Fruit fly (Drosophila melanogaster): ENCODE results near the gene CG18170.

The CG18170 gene

DNA sequence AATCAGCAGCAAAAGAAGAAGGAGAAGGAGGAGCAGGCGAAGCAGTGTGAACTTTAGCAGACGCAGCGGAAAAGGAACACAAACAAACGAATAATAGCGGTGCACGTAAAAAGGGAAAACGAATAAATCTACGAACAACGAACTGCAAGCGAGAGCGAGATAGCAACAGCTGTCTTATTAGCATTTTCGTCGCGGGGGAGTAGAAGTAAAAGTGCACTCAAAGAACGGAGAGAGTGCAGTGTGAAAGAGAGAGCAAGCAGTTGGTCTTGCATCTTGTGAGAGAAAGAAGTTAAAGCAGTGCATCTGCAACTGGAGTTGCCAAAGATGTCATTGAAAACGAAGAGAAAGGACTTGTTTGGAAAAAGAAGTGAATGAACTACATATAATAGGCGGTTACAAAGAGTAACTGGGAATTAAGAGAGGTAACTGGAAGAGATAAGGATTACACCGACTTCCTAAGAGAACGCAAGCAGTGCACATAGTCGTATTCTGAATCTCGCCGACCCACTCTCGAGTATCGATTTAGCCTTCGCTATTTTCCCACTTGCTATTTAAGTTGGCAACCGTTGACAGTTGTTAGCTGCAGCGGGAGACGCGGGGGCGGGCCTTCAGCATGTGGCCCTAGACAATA is 9.8 kb upstream of the CG18170 start (continued):
- TF ChIP-seq CG6175 (GFP tag; IDR thresholded peaks at IDR 0.05) (no peak), CG7556 (GFP tag; optimal IDR thresholded peaks at IDR 0.05) (no peak), CG10147 (GFP tag; optimal IDR thresholded peaks at IDR 0.05) (no peak), TFAM (GFP tag; optimal IDR thresholded peaks at IDR 0.05) (no peak), NFAT (GFP tag; IDR thresholded peaks at IDR 0.05) (no peak), mam (GFP tag; optimal IDR thresholded peaks at IDR 0.05) (no peak), CG10959 (GFP tag; IDR thresholded peaks at IDR 0.05) (no peak), wdn (GFP tag; IDR thresholded peaks at IDR 0.05) (no peak), repo (GFP tag; optimal IDR thresholded peaks at IDR 0.05) (no peak), CG2129 (GFP tag; IDR thresholded peaks at IDR 0.05; ENCODE audit: partially characterized antibody) (no peak), CG30403 (GFP tag; optimal IDR thresholded peaks at IDR 0.05) (no peak), Dip2 (GFP tag; IDR thresholded peaks at IDR 0.05) (no peak), Rx (GFP tag; IDR thresholded peaks at IDR 0.05) (no peak), Doc3 (GFP tag; IDR thresholded peaks at IDR 0.05; ENCODE audit: partially characterized antibody) (no peak), shn (GFP tag; optimal IDR thresholded peaks at IDR 0.05) (no peak), CG9876 (GFP tag; optimal IDR thresholded peaks at IDR 0.05) (no peak), ab (GFP tag; optimal IDR thresholded peaks at IDR 0.05) (no peak), CG3163 (GFP tag; optimal IDR thresholded peaks at IDR 0.05) (peak; percentile 95), rib (GFP tag; IDR thresholded peaks at IDR 0.05) (no peak), E2f2 (GFP tag; IDR thresholded peaks at IDR 0.05) (no peak), NC2α (GFP tag; optimal IDR thresholded peaks at IDR 0.05) (no peak), CG2120 (GFP tag; optimal IDR thresholded peaks at IDR 0.05) (no peak), pros (GFP tag; optimal IDR thresholded peaks at IDR 0.05) (peak; percentile 96), chif (GFP tag; optimal IDR thresholded peaks at IDR 0.05) (no peak), Aef1 (GFP tag; IDR thresholded peaks at IDR 0.05) (no peak), pzg (GFP tag; optimal IDR thresholded peaks at IDR 0.05) (no peak), CG4282 (GFP tag; optimal IDR thresholded peaks at IDR 0.05) (no peak), aop (GFP tag; IDR thresholded peaks at IDR 0.05) (no peak), CG7786 (GFP tag; optimal IDR thresholded peaks at IDR 0.05) (no peak), salm (tag; optimal IDR thresholded peaks at IDR 0.05) (no peak), hb (GFP tag; IDR thresholded peaks at IDR 0.05; ENCODE audit: partially characterized antibody) (no peak), CG4820 (GFP tag; optimal IDR thresholded peaks at IDR 0.05) (no peak), z (GFP tag; IDR thresholded peaks at IDR 0.05) (peak; percentile 94), Side (GFP tag; optimal IDR thresholded peaks at IDR 0.05) (no peak), Bdp1 (GFP tag; optimal IDR thresholded peaks at IDR 0.05) (no peak), bsh (GFP tag; optimal IDR thresholded peaks at IDR 0.05) (peak in 1 of 2 experiments; percentile 14), unpg (GFP tag; optimal IDR thresholded peaks at IDR 0.05) (no peak), Ptx1 (GFP tag; IDR thresholded peaks at IDR 0.05) (no peak), Camta (GFP tag; optimal IDR thresholded peaks at IDR 0.05) (no peak), CG6765 (GFP tag; optimal IDR thresholded peaks at IDR 0.05) (no peak), CG1024 (GFP tag; IDR thresholded peaks at IDR 0.05) (no peak), B-H2 (GFP tag; optimal IDR thresholded peaks at IDR 0.05) (no peak), Fer1 (GFP tag; optimal IDR thresholded peaks at IDR 0.05) (no peak), Trl (optimal IDR thresholded peaks at IDR 0.05) (peak in 1 of 2 experiments; percentile 86), Trl (GFP tag; optimal IDR thresholded peaks at IDR 0.05) (no peak), jigr1 (GFP tag; IDR thresholded peaks at IDR 0.05) (no peak), Sox100B (GFP tag; optimal IDR thresholded peaks at IDR 0.05) (no peak), crol (GFP tag; IDR thresholded peaks at IDR 0.05) (no peak), Fer3 (tag; optimal IDR thresholded peaks at IDR 0.05) (no peak), CG8359 (GFP tag; optimal IDR thresholded peaks at IDR 0.05; ENCODE audit: borderline replicate concordance) (no peak), CG6813 (GFP tag; optimal IDR thresholded peaks at IDR 0.05) (no peak), chn (GFP tag; optimal IDR thresholded peaks at IDR 0.05) (no peak)

All from whole organism, embryonic.